Worm (Caenorhabditis elegans) whole organism, L1 larva: ENCODE results near the gene nhr-58.

Experiments used
- C04F5.9 ChIP-seq: sonication (generic microtip); optimal IDR thresholded peaks from 2 replicates; lab custom pipeline; 2016; ENCODE audit warnings: missing genetic modification characterization, missing compliant biosample characterization
- C34B4.2 ChIP-seq: sonication (generic microtip); optimal IDR thresholded peaks from 2 replicates; lab custom pipeline; 2017; ENCODE audit warnings: mild to moderate bottlenecking, missing genetic modification characterization, missing compliant biosample characterization
- aha-1 ChIP-seq: fragments of 150-350 bp; optimal IDR thresholded peaks from 2 replicates; lab custom pipeline; 2014; ENCODE audit warnings: missing biosample characterization, missing genetic modification characterization
- alr-1 ChIP-seq: fragments of 200-800 bp; sonication (Bioruptor generic); optimal IDR thresholded peaks from 2 replicates; lab custom pipeline; 2018; ENCODE audit warnings: borderline replicate concordance, mild to moderate bottlenecking, missing genetic modification characterization, missing compliant biosample characterization
- ama-1 ChIP-seq: fragments of 150-350 bp; optimal IDR thresholded peaks from 2 replicates; lab custom pipeline; 2014
- ceh-8 ChIP-seq: fragments of 200-800 bp; sonication (Bioruptor generic); optimal IDR thresholded peaks from 2 replicates; lab custom pipeline; 2018; ENCODE audit warnings: mild to moderate bottlenecking, missing genetic modification characterization, moderate library complexity, missing compliant biosample characterization
- ceh-82 ChIP-seq, 3 experiments: fragments of 150-350 bp in 1 of 3; sonication (generic microtip) in 2 of 3; optimal IDR thresholded peaks; 2 replicates each; lab custom pipeline; 2014 to 2017; ENCODE audit warnings: missing biosample characterization in 3 of 3, missing genetic modification characterization in 3 of 3
- ceh-90 ChIP-seq: sonication (generic microtip); optimal IDR thresholded peaks from 2 replicates; lab custom pipeline; 2016; ENCODE audit warnings: missing genetic modification characterization, missing compliant biosample characterization
- ces-1 ChIP-seq: fragments of 150-350 bp; optimal IDR thresholded peaks from 2 replicates; lab custom pipeline; 2014; ENCODE audit warnings: missing biosample characterization, missing genetic modification reagents, missing genetic modification characterization
- efl-1 ChIP-seq, 4 experiments: fragments of 150-350 bp; optimal IDR thresholded peaks in 3 of 4; peaks in 1 of 4; 1 replicate in 1 of 4; 2 replicates in 3 of 4; lab custom pipeline; 2014; ENCODE audit warnings: missing biosample characterization in 2 of 4, missing genetic modification characterization in 2 of 4, missing genetic modification reagents in 2 of 4
- egl-27 ChIP-seq, 2 experiments: fragments of 150-350 bp in 1 of 2; sonication (generic microtip); optimal IDR thresholded peaks; 3 replicates each; lab custom pipeline; 2017 to 2018; ENCODE audit warnings: missing biosample characterization in 2 of 2, missing genetic modification characterization in 2 of 2, missing genetic modification reagents in 2 of 2
- elt-2 ChIP-seq: sonication (generic microtip); optimal IDR thresholded peaks from 2 replicates; lab custom pipeline; 2016; ENCODE audit warnings: missing genetic modification characterization, mild to moderate bottlenecking, inconsistent platforms, missing compliant biosample characterization, missing genetic modification reagents
- ets-5 ChIP-seq: fragments of 200-800 bp; sonication (Bioruptor generic); IDR thresholded peaks from 2 replicates; pipeline ENCODE4 v1.3.6; 2022; ENCODE audit warnings: missing genetic modification characterization, missing compliant biosample characterization
- fkh-10 ChIP-seq: sonication (generic microtip); optimal IDR thresholded peaks from 2 replicates; lab custom pipeline; 2017; ENCODE audit warnings: missing biosample characterization, missing genetic modification reagents, missing genetic modification characterization
- fkh-4 ChIP-seq: sonication (generic microtip); optimal IDR thresholded peaks from 2 replicates; lab custom pipeline; 2016; ENCODE audit warnings: missing compliant biosample characterization, missing genetic modification characterization, borderline replicate concordance
- fos-1 ChIP-seq: fragments of 150-350 bp; optimal IDR thresholded peaks from 2 replicates; lab custom pipeline; 2014; ENCODE audit warnings: missing biosample characterization, missing genetic modification characterization
- grh-1 ChIP-seq: fragments of 200-800 bp; sonication (Bioruptor generic); IDR thresholded peaks from 2 replicates; pipeline ENCODE4 v1.3.6; 2022; ENCODE audit warnings: missing genetic modification reagents, missing genetic modification characterization, missing compliant biosample characterization
- hlh-4 ChIP-seq: sonication (generic microtip); optimal IDR thresholded peaks from 2 replicates; lab custom pipeline; 2016; ENCODE audit warnings: mild to moderate bottlenecking, missing genetic modification characterization, missing compliant biosample characterization
- hpl-2 ChIP-seq: fragments of 150-350 bp; optimal IDR thresholded peaks from 2 replicates; lab custom pipeline; 2014; ENCODE audit warnings: missing biosample characterization, missing genetic modification reagents, missing genetic modification characterization
- irx-1 ChIP-seq: sonication (generic microtip); optimal IDR thresholded peaks from 2 replicates; lab custom pipeline; 2016; ENCODE audit warnings: missing genetic modification characterization, missing compliant biosample characterization
- isw-1 ChIP-seq: fragments of 200-800 bp; sonication (Bioruptor generic); IDR thresholded peaks from 2 replicates; pipeline ENCODE4 v1.3.6; 2022; ENCODE audit warnings: missing genetic modification characterization, missing compliant biosample characterization
- lin-13 ChIP-seq: fragments of 150-350 bp; optimal IDR thresholded peaks from 2 replicates; lab custom pipeline; 2014; ENCODE audit warnings: missing biosample characterization, missing genetic modification reagents, missing genetic modification characterization
- lin-14 ChIP-seq: fragments of 200-800 bp; sonication (Bioruptor generic); optimal IDR thresholded peaks from 2 replicates; lab custom pipeline; 2018; ENCODE audit warnings: mild to moderate bottlenecking, missing genetic modification characterization, moderate library complexity, missing compliant biosample characterization
- lin-15B ChIP-seq: fragments of 150-350 bp; sonication (generic microtip); optimal IDR thresholded peaks from 3 replicates; lab custom pipeline; 2014; ENCODE audit warnings: missing biosample characterization, missing genetic modification characterization
- lin-35 ChIP-seq, 2 experiments: fragments of 150-350 bp; optimal IDR thresholded peaks; 2 replicates each; lab custom pipeline; 2014; ENCODE audit warnings: missing biosample characterization in 2 of 2, missing genetic modification characterization in 2 of 2, missing genetic modification reagents in 2 of 2
- lin-39 ChIP-seq: fragments of 150-350 bp; optimal IDR thresholded peaks from 2 replicates; lab custom pipeline; 2014; ENCODE audit warnings: missing biosample characterization, missing genetic modification reagents, missing genetic modification characterization
- lir-3 ChIP-seq: sonication (generic microtip); optimal IDR thresholded peaks from 2 replicates; lab custom pipeline; 2016; ENCODE audit warnings: mild to moderate bottlenecking, missing genetic modification characterization, moderate library complexity, missing compliant biosample characterization; ENCODE audit not compliant: poor library complexity
- mab-9 ChIP-seq: fragments of 200-800 bp; sonication (Bioruptor generic); IDR thresholded peaks from 2 replicates; pipeline ENCODE4 v1.3.6; 2022; ENCODE audit warnings: missing genetic modification reagents, missing genetic modification characterization, missing compliant biosample characterization
- mdl-1 ChIP-seq, 2 experiments: fragments of 150-350 bp; optimal IDR thresholded peaks; 2 replicates each; lab custom pipeline; 2014 to 2017; ENCODE audit warnings: missing biosample characterization in 2 of 2, missing genetic modification characterization in 2 of 2, inconsistent platforms in 1 of 2
- mef-2 ChIP-seq: fragments of 150-350 bp; optimal IDR thresholded peaks from 2 replicates; lab custom pipeline; 2014; ENCODE audit warnings: missing biosample characterization, missing genetic modification characterization
- mep-1 ChIP-seq: fragments of 150-350 bp; optimal IDR thresholded peaks from 2 replicates; lab custom pipeline; 2014; ENCODE audit warnings: missing biosample characterization, missing genetic modification characterization
- nhr-11 ChIP-seq: fragments of 150-350 bp; optimal IDR thresholded peaks from 2 replicates; lab custom pipeline; 2014; ENCODE audit warnings: missing biosample characterization, missing genetic modification characterization
- nhr-12 ChIP-seq: sonication (generic microtip); optimal IDR thresholded peaks from 2 replicates; lab custom pipeline; 2017; ENCODE audit warnings: missing biosample characterization, missing genetic modification characterization
- nhr-19 ChIP-seq: fragments of 200-800 bp; sonication (Bioruptor generic); conservative IDR thresholded peaks from 2 replicates; pipeline ENCODE4 v1.3.6; 2022; ENCODE audit warnings: missing genetic modification characterization, missing compliant biosample characterization
- nhr-20 ChIP-seq: sonication (generic microtip); optimal IDR thresholded peaks from 2 replicates; lab custom pipeline; 2016; ENCODE audit warnings: mild to moderate bottlenecking, missing genetic modification characterization, missing compliant biosample characterization
- nhr-85 ChIP-seq: sonication (generic microtip); peaks from one replicate; lab custom pipeline; 2016; ENCODE audit warnings: missing genetic modification characterization, inconsistent platforms, missing compliant biosample characterization
- nhr-90 ChIP-seq: sonication (generic microtip); optimal IDR thresholded peaks from 2 replicates; lab custom pipeline; 2016; ENCODE audit warnings: mild to moderate bottlenecking, missing genetic modification characterization, missing compliant biosample characterization; ENCODE audit not compliant: poor library complexity
- pag-3 ChIP-seq: sonication (generic microtip); optimal IDR thresholded peaks from 2 replicates; lab custom pipeline; 2017; ENCODE audit warnings: missing genetic modification characterization, mild to moderate bottlenecking, missing compliant biosample characterization, antibody characterized with exemption, borderline replicate concordance; ENCODE audit not compliant: insufficient read depth
- pqm-1 ChIP-seq: sonication (generic microtip); optimal IDR thresholded peaks from 3 replicates; lab custom pipeline; 2017; ENCODE audit warnings: missing biosample characterization, missing genetic modification characterization
- rnt-1 ChIP-seq: sonication (generic microtip); optimal IDR thresholded peaks from 2 replicates; lab custom pipeline; 2016; ENCODE audit warnings: mild to moderate bottlenecking, missing genetic modification characterization, moderate library complexity, missing compliant biosample characterization
- skn-1 ChIP-seq: fragments of 150-350 bp; optimal IDR thresholded peaks from 2 replicates; lab custom pipeline; 2014; ENCODE audit warnings: missing biosample characterization, missing genetic modification characterization
- snpc-4 ChIP-seq: fragments of 150-350 bp; optimal IDR thresholded peaks from 2 replicates; lab custom pipeline; 2014; ENCODE audit warnings: missing biosample characterization, missing genetic modification characterization
- snu-23 ChIP-seq: sonication (generic microtip); optimal IDR thresholded peaks from 2 replicates; lab custom pipeline; 2016; ENCODE audit warnings: missing genetic modification characterization, missing compliant biosample characterization
- sox-4 ChIP-seq: sonication (generic microtip); optimal IDR thresholded peaks from 2 replicates; lab custom pipeline; 2016; ENCODE audit warnings: missing genetic modification characterization, missing compliant biosample characterization
- sup-37 ChIP-seq: fragments of 200-800 bp; sonication (Bioruptor generic); optimal IDR thresholded peaks from 2 replicates; lab custom pipeline; 2018; ENCODE audit warnings: mild to moderate bottlenecking, missing genetic modification characterization, missing compliant biosample characterization
- tbx-2 ChIP-seq: sonication (generic microtip); optimal IDR thresholded peaks from 2 replicates; lab custom pipeline; 2016; ENCODE audit warnings: missing genetic modification characterization, missing compliant biosample characterization
- unc-30 ChIP-seq: sonication (generic microtip); optimal IDR thresholded peaks from 2 replicates; lab custom pipeline; 2017; ENCODE audit warnings: missing biosample characterization, missing genetic modification characterization
- unc-86 ChIP-seq: sonication (generic microtip); optimal IDR thresholded peaks from 2 replicates; lab custom pipeline; 2016; ENCODE audit warnings: missing genetic modification characterization, missing compliant biosample characterization
- unc-98 ChIP-seq: fragments of 200-800 bp; sonication (Bioruptor generic); IDR thresholded peaks from 2 replicates; pipeline ENCODE4 v1.3.6; 2022; ENCODE audit warnings: missing genetic modification characterization, missing compliant biosample characterization
- vab-15 ChIP-seq: sonication (generic microtip); optimal IDR thresholded peaks from 2 replicates; lab custom pipeline; 2017; ENCODE audit warnings: missing genotype, mild to moderate bottlenecking, missing genetic modification characterization, missing compliant biosample characterization
- zip-4 ChIP-seq: fragments of 200-800 bp; sonication (Bioruptor generic); optimal IDR thresholded peaks from 2 replicates; lab custom pipeline; 2018; ENCODE audit warnings: mild to moderate bottlenecking, missing genetic modification characterization, moderate library complexity, missing compliant biosample characterization
- ztf-11 ChIP-seq, 2 experiments: sonication (generic microtip); optimal IDR thresholded peaks; 2 replicates each; lab custom pipeline; 2016 to 2017; ENCODE audit warnings: missing genetic modification characterization in 2 of 2, missing biosample characterization in 1 of 2, missing compliant biosample characterization in 1 of 2
- ztf-4 ChIP-seq: fragments of 150-350 bp; optimal IDR thresholded peaks from 2 replicates; lab custom pipeline; 2014; ENCODE audit warnings: missing biosample characterization, missing genetic modification characterization

nhr-58 gene

DNA sequence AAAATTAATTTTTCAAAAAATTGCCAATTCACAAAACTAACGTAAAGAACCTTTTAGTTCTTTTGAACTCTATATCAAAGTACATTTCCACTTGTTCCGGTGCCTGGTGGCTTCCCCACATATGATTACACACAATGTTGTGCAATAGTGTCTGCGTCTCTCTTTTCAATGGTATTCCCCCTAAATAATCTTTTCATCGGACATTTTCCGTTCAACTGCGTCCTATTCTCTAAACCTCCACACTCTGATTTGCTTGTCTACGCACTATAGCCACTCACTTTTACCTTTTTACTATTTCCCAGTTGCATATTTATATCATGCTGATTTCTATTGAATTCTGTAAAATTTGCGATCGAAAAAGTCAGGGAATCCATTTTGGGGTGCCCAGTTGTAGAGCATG is at the start of gene nhr-58:
TSS of gene nhr-58 (plus strand) at position 214 of the 400 bp plus-strand sequence.
- peak; percentile 59 for TF ChIP-seq nhr-11 (tag; lab: Kevin White, UChicago)
- TF ChIP-seq aha-1 (tag; lab: Kevin White, UChicago): no peak
- TF ChIP-seq ceh-8 (GFP tag; lab: Kevin White, UChicago): no peak
- TF ChIP-seq skn-1 (tag; lab: Kevin White, UChicago): peak; percentile 43
- peak in 2 of 3 experiments; percentile 12 to 54 for TF ChIP-seq ceh-82 (tag; optimal IDR thresholded peaks at IDR 0.05; lab: Kevin White, UChicago)
- peak; percentile 83 for TF ChIP-seq nhr-85 (tag; lab: Kevin White, UChicago)
- no peak for TF ChIP-seq ama-1 (lab: Kevin White, UChicago)
- peak in 1 of 2 experiments; percentile 59 for TF ChIP-seq lin-35 (GFP tag; optimal IDR thresholded peaks at IDR 0.05; lab: Kevin White, UChicago)
- TF ChIP-seq pqm-1: no peak
- TF ChIP-seq mdl-1 (tag; optimal IDR thresholded peaks at IDR 0.05; lab: Kevin White, UChicago): peak in 1 of 2 experiments; percentile 71
- TF ChIP-seq nhr-19: peak; percentile 58
- no peak for TF ChIP-seq hlh-4
- TF ChIP-seq ceh-90 (tag; lab: Kevin White, UChicago): no peak
- no peak for TF ChIP-seq mab-9 (GFP tag; lab: Robert Waterston, UW)
- no peak for TF ChIP-seq mef-2 (tag; lab: Kevin White, UChicago)
- TF ChIP-seq sup-37 (GFP tag; lab: Kevin White, UChicago): no peak
- peak; percentile 64 for TF ChIP-seq mep-1 (tag; lab: Kevin White, UChicago)
- TF ChIP-seq rnt-1 (tag; lab: Kevin White, UChicago): peak; percentile 45
- peak; percentile 65 for TF ChIP-seq elt-2 (tag; lab: Kevin White, UChicago)
- TF ChIP-seq isw-1 (GFP tag; lab: Robert Waterston, UW): no peak
- TF ChIP-seq nhr-90 (tag; lab: Kevin White, UChicago): peak; percentile 27
- TF ChIP-seq lin-14: peak; percentile 99
- TF ChIP-seq tbx-2 (tag; lab: Kevin White, UChicago): peak; percentile 23
- TF ChIP-seq egl-27 (tag; optimal IDR thresholded peaks at IDR 0.05; lab: Kevin White, UChicago): peak; percentile 70 to 83
- TF ChIP-seq alr-1 (tag; lab: Kevin White, UChicago): no peak
- TF ChIP-seq ztf-11 (tag; optimal IDR thresholded peaks at IDR 0.05; lab: Kevin White, UChicago): no peak
- TF ChIP-seq unc-86: no peak
- TF ChIP-seq ets-5 (GFP tag; lab: Robert Waterston, UW): no peak
- no peak for TF ChIP-seq irx-1 (tag; lab: Kevin White, UChicago)
- TF ChIP-seq fos-1 (tag; lab: Kevin White, UChicago): peak; percentile 6
- TF ChIP-seq sox-4 (tag; lab: Kevin White, UChicago): no peak
- no peak for TF ChIP-seq nhr-12 (tag; lab: Kevin White, UChicago)
- no peak for TF ChIP-seq pag-3 (tag; lab: Kevin White, UChicago)
- TF ChIP-seq C34B4.2 (tag; lab: Kevin White, UChicago): no peak
- TF ChIP-seq unc-98 (GFP tag; lab: Robert Waterston, UW): no peak
- no peak for TF ChIP-seq vab-15 (tag; lab: Kevin White, UChicago)
- TF ChIP-seq ces-1 (GFP tag; lab: Kevin White, UChicago): no peak
- peak; percentile 72 for TF ChIP-seq snu-23 (GFP tag; lab: Kevin White, UChicago)
- TF ChIP-seq lir-3 (tag; lab: Kevin White, UChicago): no peak
- TF ChIP-seq ztf-4 (tag; lab: Kevin White, UChicago): peak; percentile 27
- TF ChIP-seq grh-1: no peak
- TF ChIP-seq lin-15B (tag; lab: Kevin White, UChicago): no peak
- peak; percentile 77 for TF ChIP-seq nhr-20 (tag; lab: Kevin White, UChicago)
- peak; percentile 26 to 27 for TF ChIP-seq efl-1 (optimal IDR thresholded peaks at IDR 0.05; lab: Kevin White, UChicago)
- no peak for TF ChIP-seq efl-1 (GFP tag; optimal IDR thresholded peaks at IDR 0.05 in 1 of 2; lab: Kevin White, UChicago)
- TF ChIP-seq lin-13 (GFP tag; lab: Kevin White, UChicago): no peak
- TF ChIP-seq C04F5.9: no peak
- no peak for TF ChIP-seq zip-4
- no peak for TF ChIP-seq unc-30 (tag; lab: Kevin White, UChicago)
- TF ChIP-seq fkh-10 (GFP tag; lab: Kevin White, UChicago): no peak
- no peak for TF ChIP-seq hpl-2 (GFP tag; lab: Kevin White, UChicago)
- TF ChIP-seq lin-39 (tag; lab: Kevin White, UChicago): no peak
- TF ChIP-seq fkh-4 (tag; lab: Kevin White, UChicago): no peak
- no peak for TF ChIP-seq snpc-4 (tag; lab: Kevin White, UChicago)
